Worm (Caenorhabditis elegans): Measurements from ENCODE around the gene tag-30.

The tag-30 gene

ce11 chrIV:11877674-11878073 is 22.7 kb upstream of the tag-30 start, which contains the start of gene pph-2:
pph-2 (minus strand) TSS chrIV:11877774.
- no peak for TF ChIP-seq nhr-129 (tag; optimal IDR thresholded peaks at IDR 0.05)
- no peak for TF ChIP-seq R02D3.7 (tag; optimal IDR thresholded peaks at IDR 0.05)
- no peak for TF ChIP-seq mab-5 (tag; optimal IDR thresholded peaks at IDR 0.05)
- TF ChIP-seq elt-1 (tag; optimal IDR thresholded peaks at IDR 0.05), result no peak
- no peak for TF ChIP-seq sma-9 (GFP tag; optimal IDR thresholded peaks at IDR 0.05)
- TF ChIP-seq sma-9 (tag; optimal IDR thresholded peaks at IDR 0.05), result no peak
- TF ChIP-seq nhr-10 (tag; optimal IDR thresholded peaks at IDR 0.05), result no peak
- no peak for TF ChIP-seq F13H6.1 (tag; optimal IDR thresholded peaks at IDR 0.05)
- no peak for TF ChIP-seq lin-13 (GFP tag; optimal IDR thresholded peaks at IDR 0.05)
- TF ChIP-seq ztf-1 (GFP tag; conservative IDR thresholded peaks at IDR 0.05), result no peak
- TF ChIP-seq nhr-25 (tag; optimal IDR thresholded peaks at IDR 0.05), result no peak
- TF ChIP-seq nhr-11 (tag; optimal IDR thresholded peaks at IDR 0.05), result no peak

DNA sequence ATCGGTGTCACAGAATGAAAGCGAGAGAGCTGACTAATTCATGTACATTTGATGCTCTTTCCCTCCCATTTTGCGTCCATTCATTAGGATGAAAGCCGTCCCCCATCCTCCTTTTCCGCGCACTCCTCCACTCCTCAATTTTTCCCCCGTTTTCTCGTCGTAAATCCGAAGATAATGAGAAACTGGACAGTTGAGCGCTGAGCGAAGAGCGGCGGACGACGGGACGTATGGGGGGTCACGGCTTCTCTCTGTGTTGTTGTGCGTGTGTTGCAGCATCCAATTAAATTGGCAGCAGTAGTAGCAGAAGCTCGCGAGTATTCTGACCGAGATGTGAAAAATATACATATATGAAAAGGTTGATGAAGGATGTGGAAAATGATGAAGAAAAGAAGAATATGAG is 16.9 kb upstream of the tag-30 start:
- TF ChIP-seq snpc-4 (tag; optimal IDR thresholded peaks at IDR 0.05) (no peak), R02D3.7 (tag; optimal IDR thresholded peaks at IDR 0.05) (no peak), peb-1 (tag; optimal IDR thresholded peaks at IDR 0.05) (no peak), nhr-12 (tag; optimal IDR thresholded peaks at IDR 0.05) (no peak), sem-4 (tag; optimal IDR thresholded peaks at IDR 0.05) (no peak), blmp-1 (tag; optimal IDR thresholded peaks at IDR 0.05; ENCODE audit: insufficient read depth) (no peak), C34F6.9 (tag; optimal IDR thresholded peaks at IDR 0.05) (no peak), lsy-2 (tag; optimal IDR thresholded peaks at IDR 0.05) (no peak), ztf-11 (tag; optimal IDR thresholded peaks at IDR 0.05) (no peak), mdl-1 (tag; optimal IDR thresholded peaks at IDR 0.05) (no peak), skn-1 (tag; optimal IDR thresholded peaks at IDR 0.05) (no peak), sma-3 (GFP tag; optimal IDR thresholded peaks at IDR 0.05) (no peak), dmd-4 (tag; optimal IDR thresholded peaks at IDR 0.05) (no peak), aly-2 (tag; optimal IDR thresholded peaks at IDR 0.05) (no peak), unc-55 (GFP tag; optimal IDR thresholded peaks at IDR 0.05) (no peak), mbf-1 (tag; optimal IDR thresholded peaks at IDR 0.05) (no peak), nhr-21 (tag; optimal IDR thresholded peaks at IDR 0.05) (no peak)

ce11 chrIV:11871083-11871482 is 16.1 kb upstream of the tag-30 start:
- no peak for TF ChIP-seq sma-3 (GFP tag; optimal IDR thresholded peaks at IDR 0.05)
- TF ChIP-seq fos-1 (tag; optimal IDR thresholded peaks at IDR 0.05), result peak; percentile 19
- no peak for TF ChIP-seq ceh-16 (tag; optimal IDR thresholded peaks at IDR 0.05)
- no peak for TF ChIP-seq nhr-237 (tag; optimal IDR thresholded peaks at IDR 0.05)
- no peak for TF ChIP-seq nhr-77 (tag; optimal IDR thresholded peaks at IDR 0.05)
- TF ChIP-seq gmeb-1 (tag; optimal IDR thresholded peaks at IDR 0.05), result no peak
- no peak for TF ChIP-seq sem-4 (tag; optimal IDR thresholded peaks at IDR 0.05)
- TF ChIP-seq lin-39 (tag; optimal IDR thresholded peaks at IDR 0.05), result no peak
- TF ChIP-seq egl-27 (tag; optimal IDR thresholded peaks at IDR 0.05), result no peak
- TF ChIP-seq nhr-11 (tag; optimal IDR thresholded peaks at IDR 0.05), result no peak
- no peak for TF ChIP-seq mbf-1 (tag; optimal IDR thresholded peaks at IDR 0.05)
- TF ChIP-seq F13H6.1 (tag; optimal IDR thresholded peaks at IDR 0.05), result peak; percentile 8
- TF ChIP-seq elt-3 (tag; optimal IDR thresholded peaks at IDR 0.05), result no peak
- TF ChIP-seq lsy-2 (tag; optimal IDR thresholded peaks at IDR 0.05), result peak in 1 of 2 experiments; percentile 61
- TF ChIP-seq nhr-12 (tag; optimal IDR thresholded peaks at IDR 0.05), result no peak
- TF ChIP-seq peb-1 (tag; optimal IDR thresholded peaks at IDR 0.05), result no peak
- TF ChIP-seq Y55F3AM.14 (GFP tag; optimal IDR thresholded peaks at IDR 0.05), result no peak
- TF ChIP-seq mab-5 (tag; optimal IDR thresholded peaks at IDR 0.05), result no peak
- TF ChIP-seq nhr-21 (tag; optimal IDR thresholded peaks at IDR 0.05), result no peak
- no peak for TF ChIP-seq elt-1 (tag; optimal IDR thresholded peaks at IDR 0.05)
- TF ChIP-seq lin-11 (tag; optimal IDR thresholded peaks at IDR 0.05), result peak; percentile 37
- TF ChIP-seq ceh-82 (tag; optimal IDR thresholded peaks at IDR 0.05), result no peak
- TF ChIP-seq alr-1 (tag; optimal IDR thresholded peaks at IDR 0.05), result no peak
- no peak for TF ChIP-seq ztf-4 (tag; optimal IDR thresholded peaks at IDR 0.05)
- no peak for TF ChIP-seq dmd-4 (tag; optimal IDR thresholded peaks at IDR 0.05)
- TF ChIP-seq ztf-11 (tag; optimal IDR thresholded peaks at IDR 0.05), result no peak
- TF ChIP-seq R02D3.7 (tag; optimal IDR thresholded peaks at IDR 0.05), result no peak
- TF ChIP-seq sma-9 (GFP tag; optimal IDR thresholded peaks at IDR 0.05), result no peak
- TF ChIP-seq sma-9 (tag; optimal IDR thresholded peaks at IDR 0.05), result no peak
- TF ChIP-seq unc-39 (tag; optimal IDR thresholded peaks at IDR 0.05), result no peak
- TF ChIP-seq nhr-25 (tag; optimal IDR thresholded peaks at IDR 0.05), result no peak
- TF ChIP-seq nhr-129 (tag; optimal IDR thresholded peaks at IDR 0.05), result peak; percentile 16
- no peak for TF ChIP-seq ZK546.5 (tag; optimal IDR thresholded peaks at IDR 0.05)
- TF ChIP-seq skn-1 (tag; optimal IDR thresholded peaks at IDR 0.05), result no peak
- TF ChIP-seq nhr-10 (tag; optimal IDR thresholded peaks at IDR 0.05), result no peak
- TF ChIP-seq zag-1 (tag; optimal IDR thresholded peaks at IDR 0.05), result peak; percentile 5
- peak; percentile 11 for TF ChIP-seq lin-13 (GFP tag; optimal IDR thresholded peaks at IDR 0.05)
- TF ChIP-seq nhr-23 (tag; optimal IDR thresholded peaks at IDR 0.05), result no peak
- no peak for TF ChIP-seq nhr-6 (tag; optimal IDR thresholded peaks at IDR 0.05)
- no peak for TF ChIP-seq crh-2 (tag; optimal IDR thresholded peaks at IDR 0.05)
- TF ChIP-seq blmp-1 (tag; optimal IDR thresholded peaks at IDR 0.05; ENCODE audit: insufficient read depth), result no peak
- TF ChIP-seq snpc-4 (tag; optimal IDR thresholded peaks at IDR 0.05), result peak; percentile 4
- peak; percentile 50 for TF ChIP-seq unc-55 (GFP tag; optimal IDR thresholded peaks at IDR 0.05)
- TF ChIP-seq aly-2 (tag; optimal IDR thresholded peaks at IDR 0.05), result no peak
- no peak for TF ChIP-seq ama-1 (optimal IDR thresholded peaks at IDR 0.05)
- TF ChIP-seq C34F6.9 (tag; optimal IDR thresholded peaks at IDR 0.05), result peak; percentile 65
